Fruit fly (Drosophila melanogaster) whole organism, embryonic: ENCODE data around the gene HIPP1.

Experiments
- Ada2b ChIP-seq: fragments of 200-800 bp; sonication (Bioruptor generic); IDR thresholded peaks from 2 replicates; pipeline ENCODE4 v1.3.6; 2022; ENCODE audit warnings: missing biosample characterization, missing genetic modification characterization
- Asciz ChIP-seq: fragments of 200-800 bp; sonication (Bioruptor generic); optimal IDR thresholded peaks from 2 replicates; lab custom pipeline; 2017; ENCODE audit warnings: missing biosample characterization, mild to moderate bottlenecking, missing genetic modification characterization, missing genetic modification reagents
- B-H1 ChIP-seq: fragments of 200-800 bp; sonication (Bioruptor generic); IDR thresholded peaks from 3 replicates; pipeline ENCODE4 v1.3.6; 2022; ENCODE audit warnings: missing biosample characterization, missing genetic modification characterization
- C15 ChIP-seq: fragments of 200-800 bp; sonication (Bioruptor generic); IDR thresholded peaks from 3 replicates; pipeline ENCODE4 v1.3.6; 2022; ENCODE audit warnings: missing biosample characterization, missing genetic modification characterization
- CG11723 ChIP-seq: fragments of 200-800 bp; sonication (Bioruptor generic); optimal IDR thresholded peaks from 2 replicates; lab custom pipeline; 2017; ENCODE audit warnings: missing biosample characterization, mild to moderate bottlenecking, missing genetic modification characterization
- CG12071 ChIP-seq: fragments of 200-800 bp; sonication (Bioruptor generic); optimal IDR thresholded peaks from 3 replicates; lab custom pipeline; 2018; ENCODE audit warnings: missing biosample characterization, mild to moderate bottlenecking, missing genetic modification characterization
- CG12744 ChIP-seq: fragments of 200-800 bp; sonication (Bioruptor generic); optimal IDR thresholded peaks from 2 replicates; lab custom pipeline; 2016; ENCODE audit warnings: missing biosample characterization, missing genetic modification characterization
- CG14710 ChIP-seq: fragments of 200-800 bp; sonication (Bioruptor generic); optimal IDR thresholded peaks from 3 replicates; lab custom pipeline; 2019; ENCODE audit warnings: missing biosample characterization, mild to moderate bottlenecking, missing genetic modification characterization, moderate library complexity
- CG17612 ChIP-seq: fragments of 200-800 bp; sonication (Bioruptor generic); IDR thresholded peaks from 2 replicates; pipeline ENCODE4 v1.3.6; 2022; ENCODE audit warnings: missing biosample characterization, missing genetic modification characterization
- CG17829 ChIP-seq: fragments of 200-800 bp; optimal IDR thresholded peaks from 2 replicates; lab custom pipeline; 2019; ENCODE audit warnings: missing biosample characterization, mild to moderate bottlenecking, missing genetic modification characterization, moderate library complexity
- CG32772 ChIP-seq: fragments of 200-800 bp; sonication (Bioruptor generic); IDR thresholded peaks from 2 replicates; pipeline ENCODE4 v1.3.6; 2022; ENCODE audit warnings: missing biosample characterization, missing genetic modification characterization
- CG4404 ChIP-seq: fragments of 200-800 bp; sonication (Bioruptor generic); IDR thresholded peaks from 2 replicates; pipeline ENCODE4 v1.3.6; 2022; ENCODE audit warnings: missing biosample characterization, missing genetic modification characterization
- CG6175 ChIP-seq: fragments of 200-800 bp; sonication (Bioruptor generic); IDR thresholded peaks from 3 replicates; pipeline ENCODE4 v1.3.6; 2022; ENCODE audit warnings: missing biosample characterization, missing genetic modification characterization
- CG6813 ChIP-seq: fragments of 200-800 bp; sonication (Bioruptor generic); optimal IDR thresholded peaks from 2 replicates; lab custom pipeline; 2017; ENCODE audit warnings: missing biosample characterization, missing genetic modification characterization, mild to moderate bottlenecking, moderate library complexity, missing genetic modification reagents
- CG6854 ChIP-seq: fragments of 200-800 bp; sonication (Bioruptor generic); optimal IDR thresholded peaks from 3 replicates; lab custom pipeline; 2017; ENCODE audit warnings: missing biosample characterization, mild to moderate bottlenecking, missing genetic modification characterization
- CG7745 ChIP-seq: fragments of 200-800 bp; sonication (Bioruptor generic); optimal IDR thresholded peaks from 2 replicates; lab custom pipeline; 2018; ENCODE audit warnings: missing biosample characterization, mild to moderate bottlenecking, missing genetic modification characterization, moderate library complexity
- CG7987 ChIP-seq: fragments of 200-800 bp; sonication (Bioruptor generic); optimal IDR thresholded peaks from 2 replicates; lab custom pipeline; 2018; ENCODE audit warnings: missing biosample characterization, mild to moderate bottlenecking, missing genetic modification characterization, moderate library complexity
- CG8281 ChIP-seq: fragments of 200-800 bp; sonication (Bioruptor generic); optimal IDR thresholded peaks from 2 replicates; lab custom pipeline; 2018; ENCODE audit warnings: missing biosample characterization, mild to moderate bottlenecking, missing genetic modification characterization, moderate library complexity
- CG8388 ChIP-seq: fragments of 200-800 bp; sonication (Bioruptor generic); optimal IDR thresholded peaks from 2 replicates; lab custom pipeline; 2019; ENCODE audit warnings: missing biosample characterization, mild to moderate bottlenecking, missing genetic modification characterization, moderate library complexity
- CG9437 ChIP-seq: fragments of 200-800 bp; sonication (Bioruptor generic); optimal IDR thresholded peaks from 2 replicates; lab custom pipeline; 2018; ENCODE audit warnings: missing biosample characterization, mild to moderate bottlenecking, missing genetic modification characterization
- CG9797 ChIP-seq: fragments of 200-800 bp; sonication (Bioruptor generic); optimal IDR thresholded peaks from 3 replicates; lab custom pipeline; 2018; ENCODE audit warnings: missing biosample characterization, mild to moderate bottlenecking, missing genetic modification characterization
- CG9817 ChIP-seq: fragments of 200-800 bp; sonication (Bioruptor generic); optimal IDR thresholded peaks from 2 replicates; lab custom pipeline; 2018; ENCODE audit warnings: missing biosample characterization, mild to moderate bottlenecking, missing genetic modification characterization, moderate library complexity
- Dbx ChIP-seq: fragments of 200-800 bp; sonication (Bioruptor generic); IDR thresholded peaks from 3 replicates; pipeline ENCODE4 v1.3.6; 2022; ENCODE audit warnings: missing biosample characterization, missing genetic modification characterization
- Dref ChIP-seq: fragments of 200-800 bp; sonication (Bioruptor generic); IDR thresholded peaks from 2 replicates; pipeline ENCODE4 v1.3.6; 2022; ENCODE audit warnings: missing biosample characterization, missing genetic modification characterization
- Elba2 ChIP-seq: fragments of 200-800 bp; sonication (Bioruptor generic); optimal IDR thresholded peaks from 3 replicates; lab custom pipeline; 2016; ENCODE audit warnings: missing biosample characterization, missing genetic modification characterization
- HLHmδ ChIP-seq: fragments of 200-800 bp; sonication (Bioruptor generic); optimal IDR thresholded peaks from 2 replicates; lab custom pipeline; 2018; ENCODE audit warnings: missing biosample characterization, mild to moderate bottlenecking, missing genetic modification characterization, moderate library complexity
- MBD-R2 ChIP-seq: fragments of 200-800 bp; sonication (Bioruptor generic); IDR thresholded peaks from 2 replicates; pipeline ENCODE4 v1.3.6; 2022; ENCODE audit warnings: missing biosample characterization, missing genetic modification characterization
- Mrtf ChIP-seq: fragments of 200-800 bp; sonication (Bioruptor generic); IDR thresholded peaks from 3 replicates; pipeline ENCODE4 v1.3.6; 2022; ENCODE audit warnings: missing biosample characterization, missing genetic modification characterization
- Ptx1 ChIP-seq: fragments of 200-800 bp; sonication (Bioruptor generic); IDR thresholded peaks from 2 replicates; pipeline ENCODE4 v1.3.6; 2022; ENCODE audit warnings: missing biosample characterization, missing genetic modification characterization
- Sox100B ChIP-seq: fragments of 200-800 bp; sonication (Bioruptor generic); optimal IDR thresholded peaks from 3 replicates; lab custom pipeline; 2018; ENCODE audit warnings: missing biosample characterization, mild to moderate bottlenecking, missing genetic modification characterization
- Ssrp ChIP-seq: fragments of 200-800 bp; sonication (Bioruptor generic); optimal IDR thresholded peaks from 2 replicates; lab custom pipeline; 2018; ENCODE audit warnings: missing biosample characterization, mild to moderate bottlenecking, missing genetic modification characterization, moderate library complexity
- Stat92E ChIP-seq, 3 experiments: fragments of >200 bp in 2 of 3; fragments of 200-800 bp in 1 of 3; sonication (Bioruptor generic) in 1 of 3; optimal IDR thresholded peaks; 2 replicates each; lab custom pipeline; 2017 to 2019; ENCODE audit warnings: missing biosample characterization in 3 of 3, missing genetic modification characterization in 3 of 3, mild to moderate bottlenecking in 1 of 3, moderate library complexity in 1 of 3
- Xrp1 ChIP-seq: fragments of 200-800 bp; sonication (Bioruptor generic); IDR thresholded peaks from 2 replicates; pipeline ENCODE4 v1.3.6; 2022; ENCODE audit warnings: missing biosample characterization, missing genetic modification characterization
- btn ChIP-seq: fragments of 200-800 bp; sonication (Bioruptor generic); optimal IDR thresholded peaks from 2 replicates; lab custom pipeline; 2016; ENCODE audit warnings: missing biosample characterization, missing genetic modification characterization
- cas ChIP-seq: fragments of 200-800 bp; sonication (Bioruptor generic); IDR thresholded peaks from 2 replicates; pipeline ENCODE4 v1.3.6; 2022; ENCODE audit warnings: missing biosample characterization, missing genetic modification characterization
- corto ChIP-seq: fragments of 200-800 bp; sonication (Bioruptor generic); optimal IDR thresholded peaks from 2 replicates; lab custom pipeline; 2016; ENCODE audit warnings: missing biosample characterization, mild to moderate bottlenecking, missing genetic modification characterization, moderate library complexity
- dmrt11E ChIP-seq: fragments of 200-800 bp; sonication (Bioruptor generic); optimal IDR thresholded peaks from 3 replicates; lab custom pipeline; 2018; ENCODE audit warnings: missing biosample characterization, mild to moderate bottlenecking, missing genetic modification characterization, moderate library complexity
- dpn ChIP-seq, 2 experiments: fragments of 200-800 bp; sonication (Bioruptor generic); optimal IDR thresholded peaks; 3 replicates each; lab custom pipeline; 2016; ENCODE audit warnings: missing biosample characterization in 2 of 2, missing genetic modification characterization in 2 of 2
- ems ChIP-seq: fragments of 200-800 bp; sonication (Bioruptor generic); optimal IDR thresholded peaks from 3 replicates; lab custom pipeline; 2016; ENCODE audit warnings: missing biosample characterization, missing genetic modification characterization
- ewg ChIP-seq: fragments of 200-800 bp; sonication (Bioruptor generic); optimal IDR thresholded peaks from 3 replicates; lab custom pipeline; 2017; ENCODE audit warnings: mild to moderate bottlenecking, missing biosample characterization, missing genetic modification reagents, missing genetic modification characterization
- fd96Cb ChIP-seq: fragments of 200-800 bp; sonication (Bioruptor generic); optimal IDR thresholded peaks from 2 replicates; lab custom pipeline; 2018; ENCODE audit warnings: missing biosample characterization, mild to moderate bottlenecking, missing genetic modification characterization, moderate library complexity
- lbe ChIP-seq: fragments of 200-800 bp; sonication (Bioruptor generic); optimal IDR thresholded peaks from 2 replicates; lab custom pipeline; 2016; ENCODE audit warnings: missing biosample characterization, mild to moderate bottlenecking, missing genetic modification characterization
- pita ChIP-seq: fragments of 200-800 bp; sonication (Bioruptor generic); optimal IDR thresholded peaks from 2 replicates; lab custom pipeline; 2017; ENCODE audit warnings: missing biosample characterization, mild to moderate bottlenecking, missing genetic modification characterization
- row ChIP-seq: fragments of 200-800 bp; sonication (Bioruptor generic); IDR thresholded peaks from 3 replicates; pipeline ENCODE4 v1.3.6; 2022; ENCODE audit warnings: missing biosample characterization, missing genetic modification characterization
- tna ChIP-seq: fragments of 200-800 bp; sonication (Bioruptor generic); IDR thresholded peaks from 2 replicates; pipeline ENCODE4 v1.3.6; 2022; ENCODE audit warnings: missing biosample characterization, missing genetic modification characterization; ENCODE audit not compliant: partially characterized antibody
- trh ChIP-seq: fragments of 200-800 bp; sonication (Bioruptor generic); optimal IDR thresholded peaks from 2 replicates; lab custom pipeline; 2016; ENCODE audit warnings: missing biosample characterization, missing genetic modification characterization
- twi ChIP-seq: fragments of 200-800 bp; optimal IDR thresholded peaks from 2 replicates; lab custom pipeline; 2019; ENCODE audit warnings: missing biosample characterization, mild to moderate bottlenecking, missing genetic modification characterization, moderate library complexity
- tx ChIP-seq: fragments of 200-800 bp; sonication (Bioruptor generic); optimal IDR thresholded peaks from 2 replicates; lab custom pipeline; 2016; ENCODE audit warnings: missing biosample characterization, missing genetic modification characterization

HIPP1 gene

DNA sequence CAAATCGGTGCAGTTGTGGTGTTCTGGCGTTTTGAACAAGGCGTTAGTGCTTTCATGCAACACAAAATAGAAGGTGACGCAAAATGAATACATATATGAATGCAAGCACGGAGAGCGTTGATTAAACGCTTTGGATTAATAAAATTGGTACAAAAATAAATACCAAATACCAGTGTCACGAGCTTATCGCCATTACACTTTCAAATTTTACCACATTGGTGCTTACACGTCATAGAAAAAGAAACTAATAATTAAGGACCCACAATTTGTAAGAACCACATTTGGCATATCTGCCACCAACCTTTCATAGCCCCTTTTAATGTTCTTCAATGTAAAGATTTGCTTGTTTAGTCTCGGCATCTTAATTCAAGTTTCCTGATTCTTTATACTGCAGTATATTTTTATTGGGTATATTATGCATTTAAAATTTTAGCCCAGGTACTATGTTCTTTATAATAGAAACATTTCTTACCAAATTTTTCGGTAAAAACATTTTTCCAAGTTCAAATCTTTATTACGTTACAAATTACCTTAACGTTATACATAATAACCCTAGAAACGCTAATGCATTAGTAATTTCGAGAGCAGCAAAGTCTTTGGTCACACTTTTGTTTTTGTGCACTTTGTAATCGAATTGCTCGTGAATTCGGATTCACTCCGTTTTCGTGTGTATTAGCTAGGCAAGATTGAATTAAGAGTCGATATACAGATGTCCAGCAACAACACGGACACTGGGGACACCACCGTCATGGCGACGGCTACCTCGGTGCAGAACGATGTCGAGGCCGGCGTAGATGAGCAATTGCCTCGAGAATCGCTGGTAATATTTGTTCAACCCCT lies 31.0 kb upstream of the HIPP1 start, which contains the start of the genes Pex16 and Pex14 (continued):
- peak; percentile 42 for TF ChIP-seq ems (GFP tag; lab: Kevin White, UChicago)
- TF ChIP-seq Elba2 (GFP tag; lab: Kevin White, UChicago): no peak
- peak; percentile 64 for TF ChIP-seq CG17829
- TF ChIP-seq lbe (GFP tag; lab: Kevin White, UChicago): no peak
- TF ChIP-seq CG8388 (GFP tag; lab: Kevin White, UChicago): no peak
- TF ChIP-seq dpn (GFP tag; optimal IDR thresholded peaks at IDR 0.05; lab: Kevin White, UChicago): peak; percentile 78 to 84
- TF ChIP-seq ewg (GFP tag; lab: Kevin White, UChicago): peak; percentile 38
- TF ChIP-seq CG8281: peak; percentile 10
- TF ChIP-seq fd96Cb (tag; lab: Kevin White, UChicago): peak; percentile 58
- no peak for TF ChIP-seq CG7987
- TF ChIP-seq C15 (GFP tag; lab: Robert Waterston, UW): 0 out of 3 replicates have a peak, but pooled peaks have one; percentile 42
- TF ChIP-seq Xrp1: peak; percentile 69
- peak; percentile 72 for TF ChIP-seq Ada2b (GFP tag; lab: Robert Waterston, UW)
- peak; percentile 81 for TF ChIP-seq MBD-R2 (GFP tag; lab: Robert Waterston, UW)
- peak; percentile 30 for TF ChIP-seq CG11723 (GFP tag; lab: Kevin White, UChicago)
- peak; percentile 65; the same call in 2 of the 3 replicates for TF ChIP-seq Dbx (GFP tag; lab: Robert Waterston, UW)
- peak; percentile 45 for TF ChIP-seq btn (GFP tag; lab: Kevin White, UChicago)
- TF ChIP-seq CG6813: no peak
- peak; percentile 72 for TF ChIP-seq CG4404 (GFP tag; lab: Robert Waterston, UW)
- TF ChIP-seq Mrtf (GFP tag; lab: Robert Waterston, UW): peak; percentile 73
- TF ChIP-seq Stat92E (GFP tag; optimal IDR thresholded peaks at IDR 0.05; lab: Kevin White, UChicago): no peak
- peak; percentile 73 for TF ChIP-seq tx (GFP tag; lab: Kevin White, UChicago)
- TF ChIP-seq CG12071 (GFP tag; lab: Kevin White, UChicago): peak; percentile 20
- peak; percentile 64; the same call in 2 of the 3 replicates for TF ChIP-seq B-H1 (GFP tag; lab: Robert Waterston, UW)
- TF ChIP-seq CG7745: no peak
- no peak for TF ChIP-seq Asciz (GFP tag; lab: Kevin White, UChicago)
- TF ChIP-seq pita (GFP tag; lab: Kevin White, UChicago): no peak
- TF ChIP-seq Ssrp (tag; lab: Kevin White, UChicago): peak; percentile 65
- peak; percentile 37 for TF ChIP-seq Dref (GFP tag; lab: Robert Waterston, UW)
- TF ChIP-seq row (GFP tag; lab: Robert Waterston, UW): peak; percentile 90
- TF ChIP-seq trh (GFP tag; lab: Kevin White, UChicago): peak; percentile 24
- TF ChIP-seq CG9797 (GFP tag; lab: Kevin White, UChicago): peak; percentile 47
- no peak for TF ChIP-seq tna (GFP tag; lab: Robert Waterston, UW)
- peak; percentile 58; the same call in 1 of the 3 replicates for TF ChIP-seq CG6175
- TF ChIP-seq CG17612 (GFP tag; lab: Robert Waterston, UW): no peak
- TF ChIP-seq HLHmδ: no peak
- peak; percentile 100 for TF ChIP-seq CG9437
- no peak for TF ChIP-seq corto (GFP tag; lab: Kevin White, UChicago)
- TF ChIP-seq Sox100B (GFP tag; lab: Kevin White, UChicago): no peak
- no peak for TF ChIP-seq cas
- peak; percentile 54 for TF ChIP-seq CG12744 (GFP tag; lab: Kevin White, UChicago)
- TF ChIP-seq CG32772 (GFP tag; lab: Robert Waterston, UW): peak; percentile 65
- TF ChIP-seq Ptx1 (GFP tag; lab: Robert Waterston, UW): peak; percentile 78
- peak; percentile 42 for TF ChIP-seq twi
- peak; percentile 61 for TF ChIP-seq CG14710 (tag; lab: Kevin White, UChicago)
- TF ChIP-seq CG9817 (tag; lab: Kevin White, UChicago): peak; percentile 76
- TF ChIP-seq CG6854 (GFP tag; lab: Kevin White, UChicago): no peak
- TF ChIP-seq dmrt11E (tag; lab: Kevin White, UChicago): peak; percentile 60
